Worm (Caenorhabditis elegans) whole organism, early embryonic: ENCODE measurements around the gene wdr-5.3.

Source experiments
- B0310.2 ChIP-seq: sonication (generic microtip); optimal IDR thresholded peaks from 2 replicates; lab custom pipeline; 2016; ENCODE audit warnings: mild to moderate bottlenecking, missing genetic modification characterization, missing compliant biosample characterization
- F13C5.2 ChIP-seq: sonication (generic microtip); optimal IDR thresholded peaks from 2 replicates; lab custom pipeline; 2017; ENCODE audit warnings: mild to moderate bottlenecking, missing genetic modification characterization, inconsistent platforms, missing compliant biosample characterization
- aly-1 ChIP-seq: sonication (generic microtip); optimal IDR thresholded peaks from 2 replicates; lab custom pipeline; 2016; ENCODE audit warnings: missing genetic modification characterization, missing compliant biosample characterization
- ama-1 ChIP-seq: fragments of 150-350 bp; optimal IDR thresholded peaks from 2 replicates; lab custom pipeline; 2014
- ceh-13 ChIP-seq: fragments of 200-800 bp; sonication (Bioruptor generic); optimal IDR thresholded peaks from 2 replicates; lab custom pipeline; 2018; ENCODE audit warnings: mild to moderate bottlenecking, missing genetic modification characterization, missing compliant biosample characterization
- ceh-36 ChIP-seq: sonication (generic microtip); optimal IDR thresholded peaks from 2 replicates; lab custom pipeline; 2016; ENCODE audit warnings: missing genetic modification characterization, inconsistent platforms, missing compliant biosample characterization
- ets-7 ChIP-seq: sonication (generic microtip); optimal IDR thresholded peaks from 2 replicates; lab custom pipeline; 2016; ENCODE audit warnings: missing genotype, missing genetic modification characterization, missing compliant biosample characterization
- flt-1 ChIP-seq: fragments of 200-800 bp; sonication (Bioruptor generic); IDR thresholded peaks from 2 replicates; pipeline ENCODE4 v1.3.6; 2022; ENCODE audit warnings: missing genetic modification characterization, missing compliant biosample characterization
- hmbx-1 ChIP-seq: sonication (generic microtip); optimal IDR thresholded peaks from 2 replicates; lab custom pipeline; 2016; ENCODE audit warnings: mild to moderate bottlenecking, missing genetic modification characterization, missing compliant biosample characterization
- hmg-4 ChIP-seq: fragments of 200-800 bp; sonication (Bioruptor generic); optimal IDR thresholded peaks from 2 replicates; lab custom pipeline; 2018; ENCODE audit warnings: mild to moderate bottlenecking, missing genetic modification characterization, missing compliant biosample characterization
- hnd-1 ChIP-seq: sonication (generic microtip); optimal IDR thresholded peaks from 2 replicates; lab custom pipeline; 2016; ENCODE audit warnings: missing genetic modification characterization, missing compliant biosample characterization
- pes-1 ChIP-seq: fragments of 200-800 bp; sonication (Bioruptor generic); IDR thresholded peaks from 2 replicates; pipeline ENCODE4 v1.3.6; 2022; ENCODE audit warnings: missing genetic modification reagents, missing genetic modification characterization, missing compliant biosample characterization
- scrt-1 ChIP-seq: fragments of 200-800 bp; sonication (Bioruptor generic); IDR thresholded peaks from 2 replicates; pipeline ENCODE4 v1.3.6; 2022; ENCODE audit warnings: missing genetic modification characterization, missing compliant biosample characterization
- sea-1 ChIP-seq: fragments of 200-800 bp; sonication (Bioruptor generic); conservative IDR thresholded peaks from 2 replicates; pipeline ENCODE4 v1.3.6; 2022; ENCODE audit warnings: missing genetic modification characterization, missing compliant biosample characterization
- tbx-11 ChIP-seq: fragments of 200-800 bp; sonication (Bioruptor generic); IDR thresholded peaks from 2 replicates; pipeline ENCODE4 v1.3.6; 2022; ENCODE audit warnings: missing genetic modification characterization, missing compliant biosample characterization
- tbx-37 ChIP-seq: fragments of 200-800 bp; sonication (Bioruptor generic); conservative IDR thresholded peaks from 2 replicates; pipeline ENCODE4 v1.3.6; 2022; ENCODE audit warnings: missing genetic modification reagents, missing genetic modification characterization, missing compliant biosample characterization
- tra-4 ChIP-seq: sonication (generic microtip); optimal IDR thresholded peaks from 2 replicates; lab custom pipeline; 2017; ENCODE audit warnings: missing genetic modification characterization, missing compliant biosample characterization

Gene wdr-5.3

DNA sequence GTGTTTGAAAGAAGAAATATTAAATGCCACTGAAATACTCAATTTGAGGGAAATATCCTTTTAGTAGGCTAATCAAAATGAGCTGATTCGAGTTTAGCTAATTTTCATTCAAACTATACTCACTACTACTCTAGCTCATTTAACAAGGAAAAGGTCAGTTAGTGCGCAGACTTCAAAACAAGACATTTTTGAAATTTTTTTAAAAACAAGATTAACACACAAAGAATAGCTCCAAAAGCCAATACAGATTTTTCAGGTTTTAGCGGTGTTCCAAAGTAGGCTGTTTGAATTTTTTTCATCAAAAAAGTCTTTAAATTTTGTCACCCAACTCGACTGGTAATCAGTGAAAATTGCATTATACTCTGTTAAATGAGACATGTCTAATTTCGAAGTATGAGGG is 23.9 kb downstream of the wdr-5.3 start:
- TF ChIP-seq tbx-37 (GFP tag; lab: Robert Waterston, UW) = no peak
- TF ChIP-seq flt-1 = no peak
- no peak for TF ChIP-seq ets-7 (tag; lab: Kevin White, UChicago)

DNA sequence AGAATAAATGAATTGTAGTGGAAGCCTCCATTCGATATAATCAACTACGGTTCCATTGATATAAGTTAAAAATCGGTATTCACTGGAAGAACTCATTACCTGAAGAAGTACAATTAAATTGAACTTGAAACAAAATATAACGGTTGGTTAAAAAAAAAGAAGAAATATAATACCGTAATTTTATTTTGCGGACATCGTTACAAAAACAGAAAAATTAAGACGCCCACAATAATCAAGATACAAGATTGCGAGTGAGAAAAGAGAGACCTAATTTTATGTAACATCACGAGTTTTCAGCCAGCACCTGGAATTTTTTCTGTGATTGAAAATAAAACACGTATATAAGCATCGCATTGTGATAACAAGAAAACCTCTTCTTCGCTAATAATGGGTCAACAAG is 25.8 kb downstream of the wdr-5.3 start, which contains the start of gene sre-6:
Gene sre-6 (minus strand): TSS at position 101 of the 400 bp plus-strand sequence.
- TF ChIP-seq tbx-37 (GFP tag; lab: Robert Waterston, UW) = no peak
- no peak for TF ChIP-seq hmbx-1 (tag; lab: Kevin White, UChicago)
- no peak for TF ChIP-seq pes-1
- TF ChIP-seq scrt-1 (GFP tag; lab: Robert Waterston, UW) = no peak
- TF ChIP-seq ets-7 (tag; lab: Kevin White, UChicago) = no peak
- TF ChIP-seq ceh-36 (tag; lab: Kevin White, UChicago) = no peak
- TF ChIP-seq B0310.2 (tag; lab: Kevin White, UChicago) = no peak
- TF ChIP-seq tra-4 = no peak
- TF ChIP-seq ama-1 (lab: Kevin White, UChicago) = no peak
- TF ChIP-seq tbx-11 (GFP tag; lab: Robert Waterston, UW) = no peak
- TF ChIP-seq aly-1 = no peak
- no peak for TF ChIP-seq ceh-13 (GFP tag; lab: Kevin White, UChicago)

DNA sequence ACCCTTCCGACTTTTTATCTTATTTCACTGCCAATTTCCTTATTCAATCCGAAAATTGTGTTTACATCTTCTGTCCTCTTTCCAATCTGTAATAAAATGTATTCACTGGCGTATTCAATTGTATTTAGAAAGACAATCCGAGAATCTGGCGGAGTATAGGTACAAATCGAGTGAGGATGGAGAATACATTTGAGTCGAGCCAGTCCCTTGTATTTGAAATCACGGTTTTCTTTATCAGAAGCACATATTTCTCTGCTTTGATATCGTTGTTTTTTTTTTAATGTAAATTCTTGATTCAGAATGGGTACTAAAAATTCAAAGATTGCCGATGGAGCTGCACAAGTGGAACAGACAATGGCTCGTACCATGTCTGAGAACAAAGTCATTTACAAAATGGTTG is 27.1 kb downstream of the wdr-5.3 start, which contains the start of gene ocr-1:
Gene ocr-1 (plus strand): TSS at position 301 of the 400 bp plus-strand sequence.
- TF ChIP-seq ama-1 (lab: Kevin White, UChicago) = no peak
- no peak for TF ChIP-seq hnd-1 (tag; lab: Kevin White, UChicago)
- TF ChIP-seq scrt-1 (GFP tag; lab: Robert Waterston, UW) = no peak
- TF ChIP-seq sea-1 (GFP tag; lab: Robert Waterston, UW) = no peak
- no peak for TF ChIP-seq flt-1

- TF ChIP-seq aly-1 = no peak
- TF ChIP-seq flt-1 = no peak
- TF ChIP-seq hnd-1 (tag; lab: Kevin White, UChicago) = no peak
- no peak for TF ChIP-seq scrt-1 (GFP tag; lab: Robert Waterston, UW)
- TF ChIP-seq tbx-37 (GFP tag; lab: Robert Waterston, UW) = no peak
- TF ChIP-seq sea-1 (GFP tag; lab: Robert Waterston, UW) = no peak
Measured at ce11 chrV:10768892-10769291, 32.0 kb downstream of the wdr-5.3 start.

ce11 chrV:10770026-10770425 is 33.1 kb downstream of the wdr-5.3 start, which contains the start of the genes D1054.1 and pas-2:
D1054.1 (minus strand) TSS chrV:10770217.
pas-2 (plus strand) TSS chrV:10770368.
- no peak for TF ChIP-seq F13C5.2 (tag; lab: Kevin White, UChicago)
- no peak for TF ChIP-seq hmg-4 (GFP tag; lab: Kevin White, UChicago)
- TF ChIP-seq hnd-1 (tag; lab: Kevin White, UChicago) = no peak
- TF ChIP-seq sea-1 (GFP tag; lab: Robert Waterston, UW) = no peak
- no peak for TF ChIP-seq B0310.2 (tag; lab: Kevin White, UChicago)
- TF ChIP-seq tra-4 = no peak

- TF ChIP-seq ceh-36 (tag; lab: Kevin White, UChicago) (no peak), pes-1 (no peak), tra-4 (no peak), hnd-1 (tag; lab: Kevin White, UChicago) (no peak), tbx-11 (GFP tag; lab: Robert Waterston, UW) (no peak)
Measured at ce11 chrV:10771390-10771789, 34.5 kb downstream of the wdr-5.3 start, which contains the start of gene D1054.3. D1054.3 (plus strand) TSS chrV:10771451.

DNA sequence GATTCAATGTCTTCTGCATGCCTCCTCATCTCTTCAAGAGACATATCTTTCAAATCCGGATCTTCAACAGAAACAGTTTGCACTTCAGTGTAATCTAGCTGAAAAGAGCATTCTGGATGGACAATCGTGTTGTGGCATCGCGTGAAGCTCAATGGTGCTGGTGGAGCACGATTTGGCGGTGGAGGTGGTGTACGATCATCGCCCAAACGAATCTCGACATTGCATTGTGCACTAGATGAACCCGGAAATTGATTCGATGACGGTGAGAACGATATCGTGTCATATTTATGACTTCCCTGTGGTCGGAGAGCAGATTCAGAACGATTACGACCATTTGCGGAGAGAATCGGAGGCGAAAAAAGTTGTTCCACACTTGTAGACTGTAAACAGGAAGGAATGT is 36.3 kb downstream of the wdr-5.3 start:
- TF ChIP-seq ceh-36 (tag; lab: Kevin White, UChicago) = no peak

- TF ChIP-seq ceh-13 (GFP tag; lab: Kevin White, UChicago) = no peak
Measured at ce11 chrV:10776528-10777055, 39.7 kb downstream of the wdr-5.3 start, which contains the start of gene D1054.5. D1054.5 (minus strand) TSS chrV:10776578.

DNA sequence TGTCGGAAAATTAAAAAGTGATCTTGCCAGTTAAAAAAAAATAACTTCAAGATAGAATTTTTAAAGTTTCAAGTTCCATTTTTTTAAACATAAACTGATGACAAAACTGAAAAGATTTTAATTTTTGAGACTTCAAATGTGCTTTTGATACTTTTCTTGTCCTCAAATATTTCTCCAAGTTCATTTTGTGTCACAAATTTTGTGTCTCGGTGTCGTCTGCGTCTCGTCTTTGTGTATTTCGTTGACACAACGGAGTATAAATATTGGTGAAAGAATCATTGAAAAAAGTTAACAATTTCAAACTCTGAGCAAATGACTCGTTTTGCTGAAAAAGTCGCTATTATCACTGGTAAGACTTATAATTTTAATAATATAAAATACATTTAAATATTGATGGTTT is 47.1 kb downstream of the wdr-5.3 start, which contains the start of gene D1054.8:
Gene D1054.8 (plus strand): TSS at position 301 of the 400 bp plus-strand sequence.
- TF ChIP-seq ets-7 (tag; lab: Kevin White, UChicago) (no peak), ceh-13 (GFP tag; lab: Kevin White, UChicago) (no peak), ceh-36 (tag; lab: Kevin White, UChicago) (no peak), tbx-37 (GFP tag; lab: Robert Waterston, UW) (no peak), ama-1 (lab: Kevin White, UChicago) (no peak)
